Fruit fly (Drosophila melanogaster): ENCODE data around the gene CG12213.
A peak's percentile ranks its signal among the peaks of the same experiment; 100 is the strongest.

CG12213 gene

DNA sequence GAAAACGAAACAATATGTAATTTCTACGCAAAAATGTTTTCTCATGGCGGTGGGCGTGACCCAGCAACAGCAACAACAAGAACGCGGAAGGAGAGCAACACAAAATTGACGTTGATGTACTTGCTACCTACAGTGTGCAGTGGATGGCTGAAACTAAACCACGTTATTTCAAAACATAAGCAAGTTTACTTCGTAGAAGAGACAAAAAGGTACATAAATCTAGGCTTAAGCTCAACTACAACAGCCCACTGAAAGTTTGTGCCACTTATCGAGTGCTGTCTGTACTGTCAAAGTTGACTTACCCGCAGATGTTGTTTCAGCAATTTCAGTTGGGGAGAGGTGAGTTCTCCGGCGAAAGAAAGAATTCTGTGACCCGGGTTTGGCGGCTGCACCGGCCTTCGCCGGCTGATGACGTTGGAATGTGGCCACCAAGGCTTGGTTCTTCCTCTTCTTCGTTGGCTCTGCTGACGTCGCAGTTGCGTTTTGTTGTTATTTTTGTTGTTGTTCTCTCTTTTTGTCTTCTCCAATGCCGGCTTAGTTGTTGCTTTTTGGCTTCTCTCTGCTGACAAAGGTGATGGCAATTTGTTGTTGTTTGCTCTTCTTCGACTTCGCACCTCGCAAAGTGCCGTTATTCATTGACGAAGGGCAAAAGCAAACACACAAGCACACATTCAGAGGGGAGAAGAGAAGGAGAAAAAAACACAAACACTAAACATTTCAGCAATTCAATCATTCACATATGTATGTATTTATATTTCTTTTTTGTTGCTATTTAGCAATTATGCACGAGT, 20.2 kb downstream of the CG12213 start (continued):
- TF ChIP-seq Sox14 (GFP tag; optimal IDR thresholded peaks at IDR 0.05) (peak; percentile 77), CG6808 (GFP tag; optimal IDR thresholded peaks at IDR 0.05) (peak; percentile 57), CG6276 (GFP tag; optimal IDR thresholded peaks at IDR 0.05) (peak; percentile 16), Hr38 (GFP tag; optimal IDR thresholded peaks at IDR 0.05) (no peak), CG11762 (GFP tag; optimal IDR thresholded peaks at IDR 0.05; ENCODE audit: insufficient read depth) (peak; percentile 33), CG32006 (GFP tag; optimal IDR thresholded peaks at IDR 0.05) (peak; percentile 67), Eip78C (GFP tag) (peak; percentile 87), CG6163 (GFP tag; IDR thresholded peaks at IDR 0.05) (peak; percentile 72), CG10669 (GFP tag; optimal IDR thresholded peaks at IDR 0.05) (peak; percentile 62)

DNA sequence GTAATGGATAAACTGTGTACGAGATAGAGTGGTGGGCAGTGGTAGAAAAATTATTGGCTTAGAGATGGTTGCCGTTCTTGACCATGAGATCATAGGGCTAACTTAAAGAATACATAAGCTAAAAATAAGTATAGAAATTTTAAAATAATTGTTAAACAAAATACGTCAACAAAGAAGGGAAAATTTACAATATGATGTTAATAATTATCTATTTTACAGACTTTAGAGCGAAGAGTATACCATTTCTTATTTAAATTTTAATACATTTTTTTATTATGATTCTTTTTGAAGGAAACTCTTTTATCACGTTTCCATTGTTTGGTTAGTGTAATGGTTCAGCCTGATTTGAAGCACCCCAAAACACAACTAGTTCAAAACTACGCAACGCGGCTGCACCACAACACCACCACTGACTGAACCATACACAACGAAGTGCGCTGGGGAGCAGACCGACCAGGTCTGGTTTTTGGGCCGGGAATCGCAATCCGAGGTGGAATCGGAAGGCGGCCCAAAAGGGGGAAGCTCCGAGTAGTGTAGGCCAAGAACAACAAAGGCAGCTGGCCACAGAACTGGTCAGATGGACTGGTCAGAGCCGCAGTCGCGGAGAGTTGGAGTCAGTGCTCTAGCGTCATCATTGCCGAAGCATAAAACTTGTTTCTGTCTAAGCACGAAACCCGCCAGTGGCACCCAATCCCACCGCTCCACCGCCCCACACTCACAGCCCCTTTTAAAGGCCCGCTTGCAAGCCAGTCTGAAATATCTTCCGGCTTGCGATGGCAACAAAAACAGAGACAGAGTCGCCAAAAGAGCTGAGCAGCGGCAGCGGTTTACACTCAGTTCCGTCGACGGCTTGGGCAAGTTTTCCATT, 21.8 kb downstream of the CG12213 start:
- peak; percentile 80 for TF ChIP-seq Eip78C (GFP tag)
- TF ChIP-seq eg (GFP tag; IDR thresholded peaks at IDR 0.05) = no peak
- no peak for TF ChIP-seq CG9139 (GFP tag; optimal IDR thresholded peaks at IDR 0.05)
- no peak for TF ChIP-seq CG11762 (GFP tag; optimal IDR thresholded peaks at IDR 0.05; ENCODE audit: insufficient read depth)
- no peak for TF ChIP-seq Hr38 (GFP tag; optimal IDR thresholded peaks at IDR 0.05)
- TF ChIP-seq CG7368 (GFP tag; optimal IDR thresholded peaks at IDR 0.05) = no peak
- peak; percentile 61; the same call in 2 of the 3 replicates for TF ChIP-seq CG8119 (GFP tag; IDR thresholded peaks at IDR 0.05)
- peak in 1 of 2 experiments; percentile 25 for TF ChIP-seq ss (GFP tag; optimal IDR thresholded peaks at IDR 0.05)
- no peak for TF ChIP-seq spab (GFP tag; optimal IDR thresholded peaks at IDR 0.05)
- TF ChIP-seq Sox14 (GFP tag; optimal IDR thresholded peaks at IDR 0.05) = no peak
- TF ChIP-seq salr (GFP tag; optimal IDR thresholded peaks at IDR 0.05) = peak in 1 of 2 experiments; percentile 53
- peak; percentile 39 for TF ChIP-seq CG6276 (GFP tag; optimal IDR thresholded peaks at IDR 0.05)
- 0 out of 3 replicates have a peak, but pooled peaks have one; percentile 37 for TF ChIP-seq CG6163 (GFP tag; IDR thresholded peaks at IDR 0.05)
- peak; percentile 6 for TF ChIP-seq pdm3 (GFP tag; optimal IDR thresholded peaks at IDR 0.05)
- TF ChIP-seq Ets96B (tag; optimal IDR thresholded peaks at IDR 0.05) = peak; percentile 14
- TF ChIP-seq CG3919 (GFP tag; optimal IDR thresholded peaks at IDR 0.05) = no peak
- TF ChIP-seq Met (GFP tag; optimal IDR thresholded peaks at IDR 0.05) = no peak
- no peak for TF ChIP-seq CG6854 (GFP tag; optimal IDR thresholded peaks at IDR 0.05)
- peak; percentile 64 for TF ChIP-seq CG32006 (GFP tag; optimal IDR thresholded peaks at IDR 0.05)
- TF ChIP-seq CG31627 (GFP tag; optimal IDR thresholded peaks at IDR 0.05) = no peak
- no peak for TF ChIP-seq CG6792 (GFP tag; optimal IDR thresholded peaks at IDR 0.05)
- TF ChIP-seq CG16779 (tag; optimal IDR thresholded peaks at IDR 0.05) = no peak
- peak; percentile 30 for TF ChIP-seq Hr4 (GFP tag; optimal IDR thresholded peaks at IDR 0.05)
- no peak for TF ChIP-seq Eip93F (GFP tag; optimal IDR thresholded peaks at IDR 0.05)
- TF ChIP-seq Sox15 (GFP tag; optimal IDR thresholded peaks at IDR 0.05) = no peak
- TF ChIP-seq CG1621 (tag; optimal IDR thresholded peaks at IDR 0.05) = peak; percentile 5
- no peak for TF ChIP-seq Ets21C (GFP tag; optimal IDR thresholded peaks at IDR 0.05)
- TF ChIP-seq Eip75B (GFP tag; optimal IDR thresholded peaks at IDR 0.05) = no peak
- no peak for TF ChIP-seq CG11902 (GFP tag; optimal IDR thresholded peaks at IDR 0.05)
- peak; percentile 45 for TF ChIP-seq achi (GFP tag; optimal IDR thresholded peaks at IDR 0.05)
- TF ChIP-seq fd59A (GFP tag; optimal IDR thresholded peaks at IDR 0.05) = no peak
- TF ChIP-seq OdsH (GFP tag; optimal IDR thresholded peaks at IDR 0.05) = peak; percentile 10
- no peak for TF ChIP-seq net (GFP tag; optimal IDR thresholded peaks at IDR 0.05)
- no peak for TF ChIP-seq CG8632 (GFP tag; optimal IDR thresholded peaks at IDR 0.05)
- TF ChIP-seq esn (GFP tag; optimal IDR thresholded peaks at IDR 0.05) = no peak
- TF ChIP-seq acj6 (GFP tag; optimal IDR thresholded peaks at IDR 0.05) = peak; percentile 7
- no peak for TF ChIP-seq cyc (GFP tag; optimal IDR thresholded peaks at IDR 0.05)
- no peak for TF ChIP-seq CG11294 (GFP tag; IDR thresholded peaks at IDR 0.05)
- no peak for TF ChIP-seq Hr39 (GFP tag; optimal IDR thresholded peaks at IDR 0.05)
- no peak for TF ChIP-seq CG34406 (GFP tag; optimal IDR thresholded peaks at IDR 0.05)
- TF ChIP-seq CG8319 (GFP tag; optimal IDR thresholded peaks at IDR 0.05) = no peak
- no peak for TF ChIP-seq Sox102F (GFP tag; optimal IDR thresholded peaks at IDR 0.05)
- TF ChIP-seq topi (GFP tag; optimal IDR thresholded peaks at IDR 0.05) = no peak

Measured in whole organism, prepupa.